Worm (Caenorhabditis elegans) whole organism, L3 larva: ENCODE results near the gene tbc-3.

ENCODE experiments used
- R02D3.7 ChIP-seq: fragments of 150-350 bp; optimal IDR thresholded peaks from 2 replicates; lab custom pipeline; 2014; ENCODE audit warnings: missing biosample characterization, missing genetic modification characterization
- ama-1 ChIP-seq: fragments of 150-350 bp; optimal IDR thresholded peaks from 2 replicates; lab custom pipeline; 2018
- ceh-28 ChIP-seq: fragments of 150-350 bp; optimal IDR thresholded peaks from 2 replicates; lab custom pipeline; 2014; ENCODE audit warnings: missing biosample characterization, missing genetic modification reagents, missing genetic modification characterization
- elt-2 ChIP-seq: sonication (generic microtip); optimal IDR thresholded peaks from 2 replicates; lab custom pipeline; 2016; ENCODE audit warnings: missing genetic modification reagents, mild to moderate bottlenecking, missing genetic modification characterization, missing compliant biosample characterization
- elt-3 ChIP-seq, 3 experiments: fragments of 150-350 bp in 1 of 3; sonication (generic microtip) in 2 of 3; optimal IDR thresholded peaks; 2 replicates in 2 of 3; 4 replicates in 1 of 3; lab custom pipeline; 2014 to 2017; ENCODE audit warnings: missing biosample characterization in 3 of 3, missing genetic modification characterization in 3 of 3
- fos-1 ChIP-seq: fragments of 150-350 bp; optimal IDR thresholded peaks from 2 replicates; lab custom pipeline; 2014; ENCODE audit warnings: missing biosample characterization, missing genetic modification characterization
- lsy-12 ChIP-seq: sonication (generic microtip); optimal IDR thresholded peaks from 2 replicates; lab custom pipeline; 2016; ENCODE audit warnings: mild to moderate bottlenecking, missing genetic modification characterization, missing compliant biosample characterization
- mdl-1 ChIP-seq: fragments of 150-350 bp; optimal IDR thresholded peaks from 2 replicates; lab custom pipeline; 2014; ENCODE audit warnings: missing biosample characterization, missing genetic modification characterization
- nhr-237 ChIP-seq: fragments of 150-350 bp; optimal IDR thresholded peaks from 2 replicates; lab custom pipeline; 2014; ENCODE audit warnings: missing biosample characterization, missing genetic modification characterization
- nhr-25 ChIP-seq: sonication (generic microtip); optimal IDR thresholded peaks from 2 replicates; lab custom pipeline; 2017; ENCODE audit warnings: missing biosample characterization, missing genetic modification characterization
- nhr-77 ChIP-seq: fragments of 150-350 bp; optimal IDR thresholded peaks from 2 replicates; lab custom pipeline; 2014; ENCODE audit warnings: missing biosample characterization, missing genetic modification characterization
- unc-39 ChIP-seq: sonication (generic microtip); optimal IDR thresholded peaks from 4 replicates; lab custom pipeline; 2017; ENCODE audit warnings: missing biosample characterization, missing genetic modification characterization

DNA sequence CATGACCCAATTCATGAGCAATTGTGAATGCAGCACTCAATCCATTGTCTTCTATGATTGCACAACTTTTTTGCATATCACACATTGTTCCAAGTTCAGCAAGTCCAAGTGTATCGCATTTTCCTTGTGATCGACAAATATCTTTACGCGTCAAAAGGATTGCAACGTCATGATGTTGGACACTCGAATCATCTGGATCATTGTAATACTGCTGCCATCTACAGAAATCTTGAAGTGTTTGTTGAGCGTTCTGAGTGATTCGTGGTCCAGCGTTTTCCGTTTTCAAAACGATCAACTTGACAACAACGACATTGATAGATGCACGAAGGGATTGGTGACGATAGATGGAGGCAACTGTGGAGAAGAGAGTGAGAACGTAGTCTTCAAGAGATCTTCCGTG, 44.4 kb downstream of the tbc-3 start:
- TF ChIP-seq unc-39 = no peak
- no peak for TF ChIP-seq fos-1 (tag; lab: Kevin White, UChicago)
- TF ChIP-seq R02D3.7 (tag; lab: Kevin White, UChicago) = no peak
- no peak for TF ChIP-seq nhr-237
- TF ChIP-seq elt-3 (tag; optimal IDR thresholded peaks at IDR 0.05; lab: Kevin White, UChicago) = no peak
- TF ChIP-seq mdl-1 (tag; lab: Kevin White, UChicago) = no peak
- no peak for TF ChIP-seq ama-1 (lab: Kevin White, UChicago)
- no peak for TF ChIP-seq ceh-28 (tag; lab: Kevin White, UChicago)
- no peak for TF ChIP-seq lsy-12 (tag; lab: Kevin White, UChicago)
- TF ChIP-seq nhr-77 (tag; lab: Kevin White, UChicago) = no peak
- no peak for TF ChIP-seq nhr-25 (tag; lab: Kevin White, UChicago)
- TF ChIP-seq elt-2 (tag; lab: Kevin White, UChicago) = no peak
